Fruit fly (Drosophila melanogaster): ENCODE data around the gene CG43725.

DNA sequence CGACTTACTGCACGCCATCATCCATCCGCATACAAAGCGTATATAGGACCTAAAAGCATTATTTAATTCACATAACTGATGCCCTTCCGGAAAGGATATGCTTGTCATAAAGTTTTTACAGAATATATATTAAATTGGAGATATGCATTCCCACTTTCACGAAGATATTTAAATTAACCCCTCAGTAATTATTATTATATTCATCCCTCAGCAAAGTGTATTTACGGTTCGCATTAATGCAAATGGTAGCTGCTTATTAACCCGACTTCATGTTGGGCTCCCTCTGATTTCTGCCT is 22.9 kb upstream of the CG43725 start:
- TF ChIP-seq pan (optimal IDR thresholded peaks at IDR 0.05), result no peak
- no peak for TF ChIP-seq psq (optimal IDR thresholded peaks at IDR 0.05)
- no peak for TF ChIP-seq CG8478 (optimal IDR thresholded peaks at IDR 0.05)
- no peak for TF ChIP-seq Dll (optimal IDR thresholded peaks at IDR 0.05)
